Worm (Caenorhabditis elegans): ENCODE results near the gene str-172.

- TF ChIP-seq W03F9.2 (tag; optimal IDR thresholded peaks at IDR 0.05): no peak
- TF ChIP-seq him-1 (tag; optimal IDR thresholded peaks at IDR 0.05): no peak
Observed at ce11 chrIV:4846793-4847192, 20.7 kb downstream of the str-172 start, which contains the start of gene tat-2.

Measured in whole organism, L4/young adult.